Fruit fly (Drosophila melanogaster) S2 (cell line): ENCODE results near the gene MRP.

Source experiments
- CG8478 ChIP-seq: fragments of >200 bp; optimal IDR thresholded peaks from 2 replicates; lab custom pipeline; 2018
- CTCF ChIP-seq, 2 experiments: fragments of >200 bp; optimal IDR thresholded peaks; 2 replicates each; lab custom pipeline; 2018

Gene MRP

DNA sequence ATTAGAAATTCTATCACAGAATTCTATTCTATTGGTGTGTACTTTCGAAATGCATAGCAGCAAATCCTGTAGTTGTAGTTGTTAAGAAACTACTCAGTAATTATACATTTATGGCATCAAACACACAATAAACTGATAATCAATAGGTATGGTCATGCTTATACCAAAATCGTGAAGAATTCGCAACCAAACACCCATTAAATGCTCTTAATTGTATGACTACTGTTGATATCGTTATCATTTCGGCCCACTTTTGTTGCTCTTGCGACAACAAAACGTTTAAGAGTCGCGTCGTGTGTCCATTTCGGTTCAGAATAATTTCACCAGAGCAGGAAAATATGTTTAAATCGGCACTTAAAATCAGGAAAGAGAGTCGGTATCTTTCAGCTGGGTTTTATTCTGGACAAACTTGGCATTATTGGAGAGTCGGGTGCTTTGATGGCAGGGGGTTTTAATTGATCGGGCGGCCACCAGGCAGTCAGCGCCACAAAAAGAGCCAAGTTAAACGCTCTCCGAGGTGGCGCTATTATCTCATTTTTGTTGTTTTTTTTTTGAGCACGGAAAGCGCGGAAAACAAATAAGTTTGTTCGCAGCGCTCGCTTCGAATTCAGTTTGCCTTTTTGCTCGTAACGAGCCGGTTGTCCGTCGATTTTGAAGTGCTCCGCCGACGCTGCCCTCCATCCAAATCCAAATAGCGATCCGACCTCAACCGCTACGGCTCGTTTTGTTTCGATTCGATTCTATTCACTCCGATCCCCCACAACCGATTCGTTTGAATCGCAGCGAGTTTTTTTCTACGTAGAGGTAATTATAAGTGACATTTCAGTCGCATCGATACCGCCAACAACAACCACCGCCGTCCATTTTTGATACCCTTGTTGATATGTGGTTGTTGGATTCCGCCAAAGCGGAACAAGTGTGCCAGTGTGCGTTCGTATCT is at the start of gene MRP:
Gene MRP, plus strand, starts transcription at position 609 of the 940 bp plus-strand sequence.
- no peak for TF ChIP-seq CG8478 (lab: Kevin White, UChicago)
- TF ChIP-seq CTCF (optimal IDR thresholded peaks at IDR 0.05; lab: Kevin White, UChicago): no peak

dm6 chr2L:12669614-12670013 is 49.2 kb upstream of the MRP start, which contains the start of gene Nepl7:
TSS of gene Nepl7 (minus strand) at chr2L:12669714.
- TF ChIP-seq CG8478 (lab: Kevin White, UChicago) (no peak), CTCF (optimal IDR thresholded peaks at IDR 0.05; lab: Kevin White, UChicago) (no peak)

- no peak for TF ChIP-seq CG8478 (lab: Kevin White, UChicago)
- no peak for TF ChIP-seq CTCF (optimal IDR thresholded peaks at IDR 0.05; lab: Kevin White, UChicago)
Measured at dm6 chr2L:12672296-12672695, 46.5 kb upstream of the MRP start.

DNA sequence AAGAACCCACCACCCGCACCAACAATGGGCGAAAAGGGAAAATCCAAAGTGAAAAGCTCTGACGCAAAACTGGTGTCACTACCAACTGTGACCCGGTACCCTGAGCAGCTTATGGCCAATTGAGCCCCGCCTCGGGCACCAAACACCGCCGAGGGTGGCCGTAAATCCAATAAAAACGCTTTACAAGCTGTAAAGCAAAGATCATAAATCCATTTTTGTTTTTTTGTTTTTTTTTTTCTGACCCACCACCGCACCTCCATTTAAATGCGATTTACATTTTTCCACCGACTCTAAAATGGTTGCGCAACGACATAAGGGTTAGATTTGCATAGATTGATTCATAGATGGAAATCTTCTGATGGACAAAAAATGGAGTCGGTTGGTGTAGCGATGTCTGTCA is 44.5 kb upstream of the MRP start:
- TF ChIP-seq CG8478 (lab: Kevin White, UChicago) (no peak), CTCF (optimal IDR thresholded peaks at IDR 0.05; lab: Kevin White, UChicago) (no peak)

DNA sequence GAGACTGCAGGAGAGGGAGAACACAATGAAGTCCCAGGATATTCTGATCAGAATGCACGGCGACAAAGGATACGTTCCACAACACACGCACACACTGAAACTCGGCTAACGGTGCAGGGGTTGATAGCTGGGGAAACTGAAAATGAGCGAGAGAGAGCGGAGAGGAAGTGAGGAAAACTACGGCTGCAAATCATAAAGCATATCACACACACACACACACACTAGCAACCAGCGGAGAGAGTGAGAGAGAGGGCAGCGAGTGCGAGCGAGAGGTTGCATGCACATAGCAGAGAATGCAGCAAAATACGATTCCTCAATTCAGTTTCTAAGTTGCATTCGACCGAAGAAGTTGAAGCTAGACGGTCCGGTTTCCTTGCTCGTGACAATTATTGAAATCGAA is 40.6 kb upstream of the MRP start:
- TF ChIP-seq CG8478 (lab: Kevin White, UChicago): no peak
- TF ChIP-seq CTCF (optimal IDR thresholded peaks at IDR 0.05; lab: Kevin White, UChicago): no peak

- no peak for TF ChIP-seq CTCF (optimal IDR thresholded peaks at IDR 0.05; lab: Kevin White, UChicago)
- no peak for TF ChIP-seq CG8478 (lab: Kevin White, UChicago)
Measured at dm6 chr2L:12679310-12679709, 39.5 kb upstream of the MRP start.

- TF ChIP-seq CTCF (optimal IDR thresholded peaks at IDR 0.05; lab: Kevin White, UChicago): no peak
- TF ChIP-seq CG8478 (lab: Kevin White, UChicago): no peak
Measured at dm6 chr2L:12681603-12682368, 37.1 kb upstream of the MRP start.

DNA sequence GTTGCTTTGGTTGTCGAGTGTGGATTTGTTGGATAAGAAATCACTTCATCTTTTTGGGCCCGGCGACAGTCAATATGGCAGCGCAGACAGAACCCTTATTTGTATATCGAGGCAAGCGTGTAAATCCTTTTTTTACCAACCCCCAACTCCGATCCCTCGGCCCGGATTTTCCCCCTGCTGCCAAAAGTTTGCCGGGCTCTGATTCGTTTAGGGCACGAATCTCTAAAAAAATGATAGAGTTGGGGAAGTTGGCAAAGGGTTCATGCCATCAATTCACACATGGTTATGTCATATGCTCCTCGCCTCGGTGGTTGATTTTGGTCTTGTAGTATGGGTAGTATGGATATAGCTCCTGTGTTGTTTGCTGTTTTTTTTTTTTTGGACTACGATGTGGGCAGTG is 32.0 kb upstream of the MRP start:
- TF ChIP-seq CG8478 (lab: Kevin White, UChicago) (no peak), CTCF (optimal IDR thresholded peaks at IDR 0.05; lab: Kevin White, UChicago) (no peak)

dm6 chr2L:12689281-12689765 is 29.5 kb upstream of the MRP start:
- TF ChIP-seq CTCF (optimal IDR thresholded peaks at IDR 0.05; lab: Kevin White, UChicago) (no peak), CG8478 (lab: Kevin White, UChicago) (no peak)

DNA sequence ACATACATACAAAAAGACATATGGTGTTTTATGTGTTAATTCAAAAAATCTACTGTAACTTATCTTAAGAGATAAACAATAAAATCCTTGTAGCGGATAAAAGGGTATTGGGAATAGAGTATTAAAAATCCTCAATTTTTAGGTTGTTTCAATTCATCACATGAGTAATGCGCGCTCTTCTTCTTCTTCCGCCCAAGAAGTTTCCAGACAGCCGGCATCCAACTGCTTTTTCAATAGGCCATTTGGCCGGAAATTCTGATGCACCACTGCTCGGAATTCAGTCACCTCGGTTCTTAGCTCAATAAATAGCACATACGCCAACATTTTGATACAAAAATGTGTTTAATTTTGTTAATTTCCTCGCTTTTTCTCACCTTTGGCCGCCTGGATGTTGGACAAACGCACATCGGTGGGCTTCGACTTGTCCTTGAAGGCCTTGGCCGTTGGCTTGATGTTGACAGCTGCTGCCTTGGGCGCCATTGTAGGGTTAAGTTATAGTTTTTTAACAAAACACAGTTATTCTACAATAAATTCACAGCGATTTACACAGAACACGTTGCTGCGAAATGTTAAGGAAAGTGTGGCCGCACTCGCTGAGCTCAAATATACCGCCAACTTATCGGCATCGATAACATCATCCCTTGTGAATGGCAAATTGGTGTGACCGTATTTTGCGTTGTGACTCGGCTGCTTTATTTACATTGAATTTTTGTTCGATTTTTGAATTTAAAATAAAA is 26.3 kb upstream of the MRP start, which contains the start of the genes CCT4 and CG6153:
Gene CCT4, minus strand, starts transcription at position 592 of the 737 bp plus-strand sequence.
Gene CG6153, plus strand, starts transcription at position 651 of the 737 bp plus-strand sequence.
- no peak for TF ChIP-seq CG8478 (lab: Kevin White, UChicago)
- TF ChIP-seq CTCF (optimal IDR thresholded peaks at IDR 0.05; lab: Kevin White, UChicago): no peak

DNA sequence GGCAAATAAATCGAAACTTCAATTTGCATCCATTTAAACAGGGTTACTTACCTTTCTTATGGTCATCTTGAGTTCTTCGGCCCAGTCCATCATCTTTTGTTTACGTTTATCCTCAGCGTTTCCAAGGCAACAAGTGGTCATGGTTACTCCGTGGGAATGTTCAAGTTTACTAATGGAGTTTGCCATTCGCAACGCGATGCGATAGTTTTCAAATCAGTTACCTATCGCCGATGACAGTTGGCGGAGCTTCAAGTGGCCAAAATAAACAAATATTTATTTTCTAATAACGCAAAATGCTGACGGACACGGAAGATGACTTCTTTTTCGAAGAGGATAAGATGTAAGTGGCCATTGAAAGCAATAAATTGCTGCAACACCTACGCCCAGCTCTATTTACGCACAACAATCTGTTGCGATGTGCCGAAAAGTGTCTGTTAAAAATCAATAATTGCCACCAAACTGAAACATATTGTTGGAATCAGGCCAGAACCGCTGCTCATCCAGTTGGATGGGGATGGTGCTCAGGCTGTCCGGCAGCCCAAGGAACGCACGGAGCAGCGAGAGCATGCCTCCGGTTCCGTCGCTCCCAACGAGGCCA is 23.9 kb upstream of the MRP start, which contains the start of the genes IFT43 and PICK1:
Gene IFT43, minus strand, starts transcription at position 166 of the 598 bp plus-strand sequence.
Gene PICK1, plus strand, starts transcription at position 211 of the 598 bp plus-strand sequence.
- no peak for TF ChIP-seq CTCF (optimal IDR thresholded peaks at IDR 0.05; lab: Kevin White, UChicago)
- no peak for TF ChIP-seq CG8478 (lab: Kevin White, UChicago)

DNA sequence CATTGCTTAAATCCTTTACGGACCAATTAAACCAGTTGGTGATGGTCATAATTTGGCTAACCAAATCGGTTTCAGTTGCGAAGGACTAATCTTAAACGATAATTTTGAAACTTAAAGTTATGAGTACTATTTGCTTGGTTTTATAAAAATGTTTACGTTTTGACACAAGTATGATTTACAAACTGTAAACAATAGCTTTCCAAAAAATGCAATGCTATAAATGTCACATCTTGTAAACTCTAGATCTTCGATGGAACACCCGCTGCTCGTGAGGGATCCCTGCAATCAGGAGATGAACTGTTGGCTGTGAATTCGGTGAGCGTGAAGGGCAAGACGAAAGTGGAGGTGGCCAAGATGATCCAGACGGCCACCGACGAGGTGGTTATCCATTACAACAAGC is 21.6 kb upstream of the MRP start, which contains the start of gene CG5781:
Gene CG5781, minus strand, starts transcription at position 101 of the 400 bp plus-strand sequence.
- TF ChIP-seq CG8478 (lab: Kevin White, UChicago): no peak
- TF ChIP-seq CTCF (optimal IDR thresholded peaks at IDR 0.05; lab: Kevin White, UChicago): no peak

DNA sequence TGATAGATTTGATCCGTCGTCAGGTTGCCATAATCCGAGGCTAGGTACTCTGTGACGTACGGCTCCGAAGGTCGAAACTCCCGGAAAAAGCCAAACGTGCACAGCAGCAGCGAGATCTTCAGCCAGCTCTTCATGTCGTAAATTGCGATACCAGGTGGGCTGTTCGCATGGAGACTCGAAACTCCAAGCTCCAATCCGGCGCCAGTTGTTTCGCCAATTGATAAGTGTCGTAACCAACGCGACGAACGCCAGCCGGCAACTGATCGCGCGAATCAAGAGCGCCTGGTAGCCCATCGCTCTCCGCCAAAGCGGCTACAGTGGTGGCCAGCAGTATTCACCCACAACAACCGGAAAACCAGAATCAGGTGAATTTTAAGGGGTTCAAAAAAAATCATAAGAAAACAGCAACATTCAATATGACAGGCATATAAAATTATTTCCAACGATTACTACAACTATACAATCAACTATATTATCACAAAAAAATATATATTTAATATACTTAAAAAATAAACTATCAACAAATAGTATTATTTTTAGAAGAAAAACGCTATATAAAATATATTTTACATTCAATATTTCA is 18.4 kb upstream of the MRP start, which contains the start of gene CG17036:
Gene CG17036, minus strand, starts transcription at position 366 of the 583 bp plus-strand sequence.
- TF ChIP-seq CG8478 (lab: Kevin White, UChicago) (no peak), CTCF (optimal IDR thresholded peaks at IDR 0.05; lab: Kevin White, UChicago) (no peak)
